Worm (Caenorhabditis elegans): Measurements from ENCODE around the gene gldi-2.

- TF ChIP-seq ama-1 (optimal IDR thresholded peaks at IDR 0.05) (no peak), scrt-1 (GFP tag; IDR thresholded peaks at IDR 0.05) (no peak), aly-1 (tag; optimal IDR thresholded peaks at IDR 0.05) (no peak), ceh-36 (tag; optimal IDR thresholded peaks at IDR 0.05) (no peak), tbx-37 (GFP tag; conservative IDR thresholded peaks at IDR 0.05) (no peak)
Observed at ce11 chrII:6834582-6835058, 51.4 kb downstream of the gldi-2 start, which contains the start of gene egl-27.

Data from whole organism, early embryonic.